Worm (Caenorhabditis elegans) whole organism, early embryonic: ENCODE data around the gene F22B7.3.
A peak's percentile ranks its signal among the peaks of the same experiment; 100 is the strongest.

Experiments used
- B0310.2 ChIP-seq: sonication (generic microtip); optimal IDR thresholded peaks from 2 replicates; lab custom pipeline; 2016; ENCODE audit warnings: mild to moderate bottlenecking, missing genetic modification characterization, missing compliant biosample characterization
- F13C5.2 ChIP-seq: sonication (generic microtip); optimal IDR thresholded peaks from 2 replicates; lab custom pipeline; 2017; ENCODE audit warnings: mild to moderate bottlenecking, missing genetic modification characterization, inconsistent platforms, missing compliant biosample characterization
- aly-1 ChIP-seq: sonication (generic microtip); optimal IDR thresholded peaks from 2 replicates; lab custom pipeline; 2016; ENCODE audit warnings: missing genetic modification characterization, missing compliant biosample characterization
- ama-1 ChIP-seq: fragments of 150-350 bp; optimal IDR thresholded peaks from 2 replicates; lab custom pipeline; 2014
- ceh-13 ChIP-seq: fragments of 200-800 bp; sonication (Bioruptor generic); optimal IDR thresholded peaks from 2 replicates; lab custom pipeline; 2018; ENCODE audit warnings: mild to moderate bottlenecking, missing genetic modification characterization, missing compliant biosample characterization
- ceh-36 ChIP-seq: sonication (generic microtip); optimal IDR thresholded peaks from 2 replicates; lab custom pipeline; 2016; ENCODE audit warnings: missing genetic modification characterization, inconsistent platforms, missing compliant biosample characterization
- ets-7 ChIP-seq: sonication (generic microtip); optimal IDR thresholded peaks from 2 replicates; lab custom pipeline; 2016; ENCODE audit warnings: missing genotype, missing genetic modification characterization, missing compliant biosample characterization
- flt-1 ChIP-seq: fragments of 200-800 bp; sonication (Bioruptor generic); IDR thresholded peaks from 2 replicates; pipeline ENCODE4 v1.3.6; 2022; ENCODE audit warnings: missing genetic modification characterization, missing compliant biosample characterization
- hmbx-1 ChIP-seq: sonication (generic microtip); optimal IDR thresholded peaks from 2 replicates; lab custom pipeline; 2016; ENCODE audit warnings: mild to moderate bottlenecking, missing genetic modification characterization, missing compliant biosample characterization
- hmg-4 ChIP-seq: fragments of 200-800 bp; sonication (Bioruptor generic); optimal IDR thresholded peaks from 2 replicates; lab custom pipeline; 2018; ENCODE audit warnings: mild to moderate bottlenecking, missing genetic modification characterization, missing compliant biosample characterization
- hnd-1 ChIP-seq: sonication (generic microtip); optimal IDR thresholded peaks from 2 replicates; lab custom pipeline; 2016; ENCODE audit warnings: missing genetic modification characterization, missing compliant biosample characterization
- pes-1 ChIP-seq: fragments of 200-800 bp; sonication (Bioruptor generic); IDR thresholded peaks from 2 replicates; pipeline ENCODE4 v1.3.6; 2022; ENCODE audit warnings: missing genetic modification reagents, missing genetic modification characterization, missing compliant biosample characterization
- scrt-1 ChIP-seq: fragments of 200-800 bp; sonication (Bioruptor generic); IDR thresholded peaks from 2 replicates; pipeline ENCODE4 v1.3.6; 2022; ENCODE audit warnings: missing genetic modification characterization, missing compliant biosample characterization
- sea-1 ChIP-seq: fragments of 200-800 bp; sonication (Bioruptor generic); conservative IDR thresholded peaks from 2 replicates; pipeline ENCODE4 v1.3.6; 2022; ENCODE audit warnings: missing genetic modification characterization, missing compliant biosample characterization
- tbx-11 ChIP-seq: fragments of 200-800 bp; sonication (Bioruptor generic); IDR thresholded peaks from 2 replicates; pipeline ENCODE4 v1.3.6; 2022; ENCODE audit warnings: missing genetic modification characterization, missing compliant biosample characterization
- tbx-37 ChIP-seq: fragments of 200-800 bp; sonication (Bioruptor generic); conservative IDR thresholded peaks from 2 replicates; pipeline ENCODE4 v1.3.6; 2022; ENCODE audit warnings: missing genetic modification reagents, missing genetic modification characterization, missing compliant biosample characterization
- tra-4 ChIP-seq: sonication (generic microtip); optimal IDR thresholded peaks from 2 replicates; lab custom pipeline; 2017; ENCODE audit warnings: missing genetic modification characterization, missing compliant biosample characterization

F22B7.3 gene

ce11 chrIII:8622435-8622834 lies 26.3 kb upstream of the F22B7.3 start, which contains the start of gene ceh-16:
Gene ceh-16, plus strand, starts transcription at chrIII:8622735.
- no peak for TF ChIP-seq tra-4
- TF ChIP-seq hnd-1 (tag; lab: Kevin White, UChicago), result no peak
- no peak for TF ChIP-seq ets-7 (tag; lab: Kevin White, UChicago)
- TF ChIP-seq aly-1, result no peak
- no peak for TF ChIP-seq F13C5.2
- TF ChIP-seq tbx-37, result no peak
- no peak for TF ChIP-seq pes-1 (GFP tag; lab: Robert Waterston, UW)
- no peak for TF ChIP-seq sea-1 (GFP tag; lab: Robert Waterston, UW)

- TF ChIP-seq ama-1 (lab: Kevin White, UChicago), result no peak
These were observed 23.6 kb upstream of the F22B7.3 start for ce11 chrIII:8625125-8625524.

ce11 chrIII:8628405-8628982 lies 20.2 kb upstream of the F22B7.3 start, which contains the start of the genes polk-1 and gpr-1:
Gene polk-1, minus strand, starts transcription at chrIII:8628590.
Gene gpr-1, plus strand, starts transcription at chrIII:8628932.
- no peak for TF ChIP-seq ceh-13 (GFP tag; lab: Kevin White, UChicago)
- no peak for TF ChIP-seq aly-1
- TF ChIP-seq flt-1, result no peak
- TF ChIP-seq sea-1 (GFP tag; lab: Robert Waterston, UW), result no peak
- no peak for TF ChIP-seq hmbx-1
- TF ChIP-seq hmg-4, result no peak
- no peak for TF ChIP-seq B0310.2 (tag; lab: Kevin White, UChicago)
- no peak for TF ChIP-seq ceh-36 (tag; lab: Kevin White, UChicago)
- no peak for TF ChIP-seq pes-1 (GFP tag; lab: Robert Waterston, UW)
- TF ChIP-seq tra-4, result no peak
- no peak for TF ChIP-seq ets-7 (tag; lab: Kevin White, UChicago)
- no peak for TF ChIP-seq tbx-11 (GFP tag; lab: Robert Waterston, UW)

- TF ChIP-seq tra-4 (no peak), pes-1 (GFP tag; lab: Robert Waterston, UW) (no peak), aly-1 (no peak), ets-7 (tag; lab: Kevin White, UChicago) (no peak), ceh-13 (GFP tag; lab: Kevin White, UChicago) (no peak), hmg-4 (no peak), sea-1 (GFP tag; lab: Robert Waterston, UW) (no peak), F13C5.2 (no peak), ama-1 (lab: Kevin White, UChicago) (no peak)
These were observed 17.9 kb upstream of the F22B7.3 start, which contains the start of gene dnj-10 for ce11 chrIII:8630833-8631232. Gene dnj-10, plus strand, starts transcription at chrIII:8631165.

ce11 chrIII:8636803-8637202 lies 11.9 kb upstream of the F22B7.3 start:
- TF ChIP-seq sea-1 (GFP tag; lab: Robert Waterston, UW) (no peak), ceh-13 (GFP tag; lab: Kevin White, UChicago) (no peak), aly-1 (no peak), flt-1 (no peak), hnd-1 (tag; lab: Kevin White, UChicago) (no peak), pes-1 (GFP tag; lab: Robert Waterston, UW) (no peak), B0310.2 (tag; lab: Kevin White, UChicago) (no peak), ets-7 (tag; lab: Kevin White, UChicago) (no peak), scrt-1 (GFP tag; lab: Robert Waterston, UW) (no peak), hmbx-1 (no peak), tbx-11 (GFP tag; lab: Robert Waterston, UW) (no peak), tbx-37 (no peak)

- TF ChIP-seq hnd-1 (tag; lab: Kevin White, UChicago) (no peak), scrt-1 (GFP tag; lab: Robert Waterston, UW) (peak; percentile 40; the same call in 1 of the 2 replicates)
These were observed 9.4 kb upstream of the F22B7.3 start, which contains the start of gene fip-1 for ce11 chrIII:8639188-8639795. Gene fip-1, plus strand, starts transcription at chrIII:8639745.

- TF ChIP-seq ceh-13 (GFP tag; lab: Kevin White, UChicago) (no peak), hmg-4 (no peak), sea-1 (GFP tag; lab: Robert Waterston, UW) (no peak), scrt-1 (GFP tag; lab: Robert Waterston, UW) (no peak), tbx-37 (no peak), hnd-1 (tag; lab: Kevin White, UChicago) (no peak), B0310.2 (tag; lab: Kevin White, UChicago) (no peak), hmbx-1 (no peak), ets-7 (tag; lab: Kevin White, UChicago) (no peak), ceh-36 (tag; lab: Kevin White, UChicago) (no peak), tra-4 (no peak), flt-1 (no peak), F13C5.2 (no peak), pes-1 (GFP tag; lab: Robert Waterston, UW) (no peak)
These were observed 5.0 kb upstream of the F22B7.3 start, which contains the start of gene twk-7 for ce11 chrIII:8643639-8644038. Gene twk-7, minus strand, starts transcription at chrIII:8643739.

ce11 chrIII:8646021-8646420 lies 2.7 kb upstream of the F22B7.3 start:
- TF ChIP-seq sea-1 (GFP tag; lab: Robert Waterston, UW) (no peak), tbx-37 (no peak), ceh-36 (tag; lab: Kevin White, UChicago) (no peak), ceh-13 (GFP tag; lab: Kevin White, UChicago) (no peak), F13C5.2 (no peak), scrt-1 (GFP tag; lab: Robert Waterston, UW) (no peak), tbx-11 (GFP tag; lab: Robert Waterston, UW) (no peak), flt-1 (no peak), hmbx-1 (no peak), ets-7 (tag; lab: Kevin White, UChicago) (no peak), hmg-4 (no peak)
